Fruit fly (Drosophila melanogaster) whole organism, prepupa: Measurements from ENCODE around the gene CG14515.

Experiments
- CG16779 ChIP-seq: fragments of 200-800 bp; sonication (Bioruptor generic); optimal IDR thresholded peaks from 3 replicates; lab custom pipeline; 2017; ENCODE audit warnings: missing biosample characterization, mild to moderate bottlenecking, missing genetic modification characterization
- CG32006 ChIP-seq: fragments of 200-800 bp; sonication (Bioruptor generic); optimal IDR thresholded peaks from 3 replicates; lab custom pipeline; 2017; ENCODE audit warnings: missing biosample characterization, mild to moderate bottlenecking, missing genetic modification characterization
- CG9139 ChIP-seq: fragments of 200-800 bp; sonication (Bioruptor generic); optimal IDR thresholded peaks from 3 replicates; lab custom pipeline; 2017; ENCODE audit warnings: missing biosample characterization, mild to moderate bottlenecking, missing genetic modification characterization

DNA sequence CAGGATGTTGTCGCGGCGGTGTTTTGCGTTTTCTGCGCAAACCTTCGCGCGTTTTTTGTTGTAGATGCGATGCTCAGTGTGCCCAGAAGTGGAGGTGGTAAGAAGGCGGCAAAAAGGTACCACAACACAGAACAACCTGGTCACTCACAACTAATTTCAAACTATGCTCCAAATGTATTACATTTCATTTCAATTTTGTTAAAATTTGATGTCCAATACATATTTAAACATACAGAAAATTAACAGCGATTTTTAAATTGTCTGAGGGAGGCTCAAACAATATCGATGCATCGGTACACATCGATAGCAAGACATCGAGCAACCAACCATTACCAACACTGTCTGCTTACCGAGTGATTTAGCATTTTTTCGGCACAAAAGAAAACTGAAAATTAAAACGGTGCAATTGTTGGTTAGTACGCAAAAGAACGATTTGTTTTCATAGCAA, 44.1 kb upstream of the CG14515 start, which contains the start of the genes Slbp and Rpn2:
- TF ChIP-seq CG32006 (GFP tag; lab: Kevin White, UChicago) (no peak), CG9139 (GFP tag; lab: Kevin White, UChicago) (no peak), CG16779 (no peak)
